Worm (Caenorhabditis elegans): ENCODE results near the gene hecd-1.

The hecd-1 gene

ce11 chrIV:7190409-7190808 lies 45.9 kb upstream of the hecd-1 start (continued):
- TF ChIP-seq vab-15 (tag; optimal IDR thresholded peaks at IDR 0.05) (no peak), aly-2 (tag; optimal IDR thresholded peaks at IDR 0.05) (no peak), dsc-1 (tag; optimal IDR thresholded peaks at IDR 0.05) (no peak), alr-1 (tag; optimal IDR thresholded peaks at IDR 0.05; ENCODE audit: borderline replicate concordance) (no peak), tbx-2 (tag; optimal IDR thresholded peaks at IDR 0.05) (no peak), C16A3.4 (tag; optimal IDR thresholded peaks at IDR 0.05) (no peak), nhr-19 (GFP tag; conservative IDR thresholded peaks at IDR 0.05) (no peak), ztf-11 (tag; optimal IDR thresholded peaks at IDR 0.05) (no peak), nhr-237 (tag; optimal IDR thresholded peaks at IDR 0.05) (no peak), hlh-4 (tag; optimal IDR thresholded peaks at IDR 0.05) (no peak), ceh-88 (GFP tag; IDR thresholded peaks at IDR 0.05) (no peak), lin-14 (GFP tag; optimal IDR thresholded peaks at IDR 0.05) (peak; percentile 56), lin-39 (tag; optimal IDR thresholded peaks at IDR 0.05) (no peak), nhr-90 (tag; optimal IDR thresholded peaks at IDR 0.05; ENCODE audit: poor library complexity) (peak; percentile 27), lin-15B (tag; optimal IDR thresholded peaks at IDR 0.05) (no peak), nhr-76 (tag; optimal IDR thresholded peaks at IDR 0.05) (no peak), zip-4 (GFP tag; optimal IDR thresholded peaks at IDR 0.05) (no peak), fkh-4 (tag; optimal IDR thresholded peaks at IDR 0.05; ENCODE audit: borderline replicate concordance) (no peak), ceh-63 (GFP tag; optimal IDR thresholded peaks at IDR 0.05) (no peak), pax-3 (tag; optimal IDR thresholded peaks at IDR 0.05) (no peak), fkh-10 (GFP tag; optimal IDR thresholded peaks at IDR 0.05) (no peak), blmp-1 (tag; optimal IDR thresholded peaks at IDR 0.05) (peak; percentile 22), nhr-11 (tag; optimal IDR thresholded peaks at IDR 0.05) (no peak), snu-23 (GFP tag; optimal IDR thresholded peaks at IDR 0.05) (no peak)

ce11 chrIV:7188528-7189422 lies 44.3 kb upstream of the hecd-1 start, which contains the start of gene srlf-7:
Gene srlf-7 (plus strand): TSS chrIV:7189287.
- TF ChIP-seq nhr-90 (tag; optimal IDR thresholded peaks at IDR 0.05; ENCODE audit: poor library complexity) (peak; percentile 77), dpl-1 (GFP tag; optimal IDR thresholded peaks at IDR 0.05) (peak in 1 of 3 experiments; percentile 36), nhr-85 (tag) (peak; percentile 86), elt-3 (tag; optimal IDR thresholded peaks at IDR 0.05) (peak in 5 of 6 experiments; percentile 55 to 98 (median 90)), lsy-2 (tag; optimal IDR thresholded peaks at IDR 0.05) (peak in 1 of 2 experiments; percentile 31), fkh-10 (GFP tag; optimal IDR thresholded peaks at IDR 0.05) (peak; percentile 54), alr-1 (tag; optimal IDR thresholded peaks at IDR 0.05; ENCODE audit: borderline replicate concordance) (no peak), nhr-19 (GFP tag; conservative IDR thresholded peaks at IDR 0.05) (peak; percentile 40), swsn-7 (tag; optimal IDR thresholded peaks at IDR 0.05) (peak; percentile 2), lin-13 (GFP tag; optimal IDR thresholded peaks at IDR 0.05) (peak; percentile 9), blmp-1 (tag; optimal IDR thresholded peaks at IDR 0.05) (peak; percentile 67), snu-23 (GFP tag; optimal IDR thresholded peaks at IDR 0.05) (peak; percentile 52), fkh-8 (tag; optimal IDR thresholded peaks at IDR 0.05) (no peak), lin-14 (GFP tag; optimal IDR thresholded peaks at IDR 0.05) (peak; percentile 81), ceh-8 (GFP tag; optimal IDR thresholded peaks at IDR 0.05) (no peak), pag-3 (tag; optimal IDR thresholded peaks at IDR 0.05; ENCODE audit: borderline replicate concordance, insufficient read depth) (no peak), nhr-77 (tag; optimal IDR thresholded peaks at IDR 0.05) (peak; percentile 58), tbx-2 (tag; optimal IDR thresholded peaks at IDR 0.05) (peak; percentile 58), nhr-20 (tag; optimal IDR thresholded peaks at IDR 0.05) (peak; percentile 84), lin-35 (GFP tag; optimal IDR thresholded peaks at IDR 0.05) (peak in 1 of 2 experiments; percentile 80), fos-1 (tag; optimal IDR thresholded peaks at IDR 0.05) (peak; percentile 6), Y116A8C.19 (tag; optimal IDR thresholded peaks at IDR 0.05; ENCODE audit: borderline replicate concordance) (no peak), ceh-88 (GFP tag; IDR thresholded peaks at IDR 0.05) (no peak), jun-1 (tag; optimal IDR thresholded peaks at IDR 0.05) (peak; percentile 66), dsc-1 (tag; optimal IDR thresholded peaks at IDR 0.05) (no peak), hpl-2 (GFP tag; optimal IDR thresholded peaks at IDR 0.05) (no peak), hlh-17 (GFP tag; optimal IDR thresholded peaks at IDR 0.05; ENCODE audit: borderline replicate concordance) (no peak), C16A3.4 (tag; optimal IDR thresholded peaks at IDR 0.05) (peak; percentile 37), efl-1 (optimal IDR thresholded peaks at IDR 0.05) (peak in 1 of 2 experiments; percentile 25), efl-1 (GFP tag; optimal IDR thresholded peaks at IDR 0.05 in 1 of 2) (no peak), zip-4 (GFP tag; optimal IDR thresholded peaks at IDR 0.05) (no peak), nhr-71 (tag; optimal IDR thresholded peaks at IDR 0.05) (peak; percentile 78), elt-2 (tag; optimal IDR thresholded peaks at IDR 0.05) (peak; percentile 99)
